Worm (Caenorhabditis elegans) whole organism, late embryonic: ENCODE results near the gene Y82E9BL.1.

Source experiments
- dmd-4 ChIP-seq: sonication (generic microtip); optimal IDR thresholded peaks from 2 replicates; lab custom pipeline; 2016; ENCODE audit warnings: borderline replicate concordance, missing genetic modification characterization, missing compliant biosample characterization
- nfya-1 ChIP-seq: sonication (generic microtip); optimal IDR thresholded peaks from 2 replicates; lab custom pipeline; 2017; ENCODE audit warnings: missing genetic modification characterization, mild to moderate bottlenecking, missing compliant biosample characterization, antibody characterized with exemption, moderate library complexity
- pha-4 ChIP-seq: fragments of 150-350 bp; optimal IDR thresholded peaks from 2 replicates; lab custom pipeline; 2018; ENCODE audit warnings: missing biosample characterization, missing genetic modification reagents, missing genetic modification characterization
- pqm-1 ChIP-seq: sonication (generic microtip); optimal IDR thresholded peaks from 2 replicates; lab custom pipeline; 2016; ENCODE audit warnings: missing genetic modification characterization, missing compliant biosample characterization
- sox-4 ChIP-seq: sonication (generic microtip); optimal IDR thresholded peaks from 2 replicates; lab custom pipeline; 2017; ENCODE audit warnings: mild to moderate bottlenecking, missing genetic modification characterization, inconsistent platforms, missing compliant biosample characterization
- tbx-2 ChIP-seq: sonication (generic microtip); optimal IDR thresholded peaks from 2 replicates; lab custom pipeline; 2016; ENCODE audit warnings: missing genetic modification characterization, missing compliant biosample characterization
- unc-86 ChIP-seq: sonication (generic microtip); optimal IDR thresholded peaks from 2 replicates; lab custom pipeline; 2016; ENCODE audit warnings: missing genetic modification characterization, missing compliant biosample characterization

- TF ChIP-seq pqm-1 (tag; lab: Kevin White, UChicago): no peak
- no peak for TF ChIP-seq dmd-4 (tag; lab: Kevin White, UChicago)
- TF ChIP-seq nfya-1 (tag; lab: Kevin White, UChicago): no peak
- no peak for TF ChIP-seq pha-4 (tag; lab: Kevin White, UChicago)
- TF ChIP-seq tbx-2 (tag; lab: Kevin White, UChicago): no peak
- TF ChIP-seq sox-4 (tag; lab: Kevin White, UChicago): no peak
- no peak for TF ChIP-seq unc-86
Measured at ce11 chrIII:1401497-1401990, 46.3 kb upstream of the Y82E9BL.1 start, which contains the start of gene pals-19.
